Worm (Caenorhabditis elegans) whole organism, L1 larva: ENCODE measurements around the gene crm-1.

Source experiments
- alr-1 ChIP-seq: fragments of 200-800 bp; sonication (Bioruptor generic); optimal IDR thresholded peaks from 2 replicates; lab custom pipeline; 2018; ENCODE audit warnings: borderline replicate concordance, mild to moderate bottlenecking, missing genetic modification characterization, missing compliant biosample characterization
- aly-2 ChIP-seq: fragments of 150-350 bp; optimal IDR thresholded peaks from 2 replicates; lab custom pipeline; 2014; ENCODE audit warnings: missing biosample characterization, missing genetic modification characterization
- ama-1 ChIP-seq: fragments of 150-350 bp; optimal IDR thresholded peaks from 2 replicates; lab custom pipeline; 2014
- ceh-82 ChIP-seq, 3 experiments: fragments of 150-350 bp in 1 of 3; sonication (generic microtip) in 2 of 3; optimal IDR thresholded peaks; 2 replicates each; lab custom pipeline; 2014 to 2017; ENCODE audit warnings: missing biosample characterization in 3 of 3, missing genetic modification characterization in 3 of 3
- ceh-90 ChIP-seq: sonication (generic microtip); optimal IDR thresholded peaks from 2 replicates; lab custom pipeline; 2016; ENCODE audit warnings: missing genetic modification characterization, missing compliant biosample characterization
- dpl-1 ChIP-seq, 3 experiments: fragments of 150-350 bp in 2 of 3; sonication (generic microtip) in 1 of 3; optimal IDR thresholded peaks; 2 replicates each; lab custom pipeline; 2014 to 2017; ENCODE audit warnings: missing biosample characterization in 3 of 3, missing genetic modification characterization in 3 of 3, missing genetic modification reagents in 3 of 3
- dsc-1 ChIP-seq: sonication (generic microtip); optimal IDR thresholded peaks from 2 replicates; lab custom pipeline; 2016; ENCODE audit warnings: mild to moderate bottlenecking, missing genetic modification characterization, missing compliant biosample characterization
- efl-1 ChIP-seq, 4 experiments: fragments of 150-350 bp; optimal IDR thresholded peaks in 3 of 4; peaks in 1 of 4; 1 replicate in 1 of 4; 2 replicates in 3 of 4; lab custom pipeline; 2014; ENCODE audit warnings: missing biosample characterization in 2 of 4, missing genetic modification characterization in 2 of 4, missing genetic modification reagents in 2 of 4
- efl-3 ChIP-seq: fragments of 200-800 bp; sonication (Bioruptor generic); optimal IDR thresholded peaks from 2 replicates; lab custom pipeline; 2018; ENCODE audit warnings: mild to moderate bottlenecking, missing genetic modification characterization, missing compliant biosample characterization
- egl-13 ChIP-seq: sonication (generic microtip); optimal IDR thresholded peaks from 2 replicates; lab custom pipeline; 2016; ENCODE audit warnings: missing genotype, missing genetic modification reagents, missing genetic modification characterization, missing compliant biosample characterization
- egl-27 ChIP-seq, 2 experiments: fragments of 150-350 bp in 1 of 2; sonication (generic microtip); optimal IDR thresholded peaks; 3 replicates each; lab custom pipeline; 2017 to 2018; ENCODE audit warnings: missing biosample characterization in 2 of 2, missing genetic modification characterization in 2 of 2, missing genetic modification reagents in 2 of 2
- ets-5 ChIP-seq: fragments of 200-800 bp; sonication (Bioruptor generic); IDR thresholded peaks from 2 replicates; pipeline ENCODE4 v1.3.6; 2022; ENCODE audit warnings: missing genetic modification characterization, missing compliant biosample characterization
- fkh-10 ChIP-seq: sonication (generic microtip); optimal IDR thresholded peaks from 2 replicates; lab custom pipeline; 2017; ENCODE audit warnings: missing biosample characterization, missing genetic modification reagents, missing genetic modification characterization
- fkh-4 ChIP-seq: sonication (generic microtip); optimal IDR thresholded peaks from 2 replicates; lab custom pipeline; 2016; ENCODE audit warnings: missing compliant biosample characterization, missing genetic modification characterization, borderline replicate concordance
- fkh-8 ChIP-seq: sonication (generic microtip); optimal IDR thresholded peaks from 2 replicates; lab custom pipeline; 2016; ENCODE audit warnings: mild to moderate bottlenecking, missing genetic modification characterization, missing compliant biosample characterization
- isw-1 ChIP-seq: fragments of 200-800 bp; sonication (Bioruptor generic); IDR thresholded peaks from 2 replicates; pipeline ENCODE4 v1.3.6; 2022; ENCODE audit warnings: missing genetic modification characterization, missing compliant biosample characterization
- lin-13 ChIP-seq: fragments of 150-350 bp; optimal IDR thresholded peaks from 2 replicates; lab custom pipeline; 2014; ENCODE audit warnings: missing biosample characterization, missing genetic modification reagents, missing genetic modification characterization
- lin-14 ChIP-seq: fragments of 200-800 bp; sonication (Bioruptor generic); optimal IDR thresholded peaks from 2 replicates; lab custom pipeline; 2018; ENCODE audit warnings: mild to moderate bottlenecking, missing genetic modification characterization, moderate library complexity, missing compliant biosample characterization
- lin-15B ChIP-seq: fragments of 150-350 bp; sonication (generic microtip); optimal IDR thresholded peaks from 3 replicates; lab custom pipeline; 2014; ENCODE audit warnings: missing biosample characterization, missing genetic modification characterization
- lir-3 ChIP-seq: sonication (generic microtip); optimal IDR thresholded peaks from 2 replicates; lab custom pipeline; 2016; ENCODE audit warnings: mild to moderate bottlenecking, missing genetic modification characterization, moderate library complexity, missing compliant biosample characterization; ENCODE audit not compliant: poor library complexity
- lsy-2 ChIP-seq, 2 experiments: fragments of 150-350 bp; optimal IDR thresholded peaks; 2 replicates each; lab custom pipeline; 2014; ENCODE audit warnings: missing biosample characterization in 2 of 2, missing genetic modification characterization in 2 of 2
- mab-9 ChIP-seq: fragments of 200-800 bp; sonication (Bioruptor generic); IDR thresholded peaks from 2 replicates; pipeline ENCODE4 v1.3.6; 2022; ENCODE audit warnings: missing genetic modification reagents, missing genetic modification characterization, missing compliant biosample characterization
- mdl-1 ChIP-seq, 2 experiments: fragments of 150-350 bp; optimal IDR thresholded peaks; 2 replicates each; lab custom pipeline; 2014 to 2017; ENCODE audit warnings: missing biosample characterization in 2 of 2, missing genetic modification characterization in 2 of 2, inconsistent platforms in 1 of 2
- mep-1 ChIP-seq: fragments of 150-350 bp; optimal IDR thresholded peaks from 2 replicates; lab custom pipeline; 2014; ENCODE audit warnings: missing biosample characterization, missing genetic modification characterization
- nhr-11 ChIP-seq: fragments of 150-350 bp; optimal IDR thresholded peaks from 2 replicates; lab custom pipeline; 2014; ENCODE audit warnings: missing biosample characterization, missing genetic modification characterization
- nhr-12 ChIP-seq: sonication (generic microtip); optimal IDR thresholded peaks from 2 replicates; lab custom pipeline; 2017; ENCODE audit warnings: missing biosample characterization, missing genetic modification characterization
- nhr-19 ChIP-seq: fragments of 200-800 bp; sonication (Bioruptor generic); conservative IDR thresholded peaks from 2 replicates; pipeline ENCODE4 v1.3.6; 2022; ENCODE audit warnings: missing genetic modification characterization, missing compliant biosample characterization
- nhr-237 ChIP-seq: fragments of 150-350 bp; optimal IDR thresholded peaks from 2 replicates; lab custom pipeline; 2014; ENCODE audit warnings: missing biosample characterization, missing genetic modification characterization
- nhr-77 ChIP-seq: fragments of 150-350 bp; optimal IDR thresholded peaks from 2 replicates; lab custom pipeline; 2014; ENCODE audit warnings: missing biosample characterization, missing genetic modification characterization
- nhr-90 ChIP-seq: sonication (generic microtip); optimal IDR thresholded peaks from 2 replicates; lab custom pipeline; 2016; ENCODE audit warnings: mild to moderate bottlenecking, missing genetic modification characterization, missing compliant biosample characterization; ENCODE audit not compliant: poor library complexity
- sox-4 ChIP-seq: sonication (generic microtip); optimal IDR thresholded peaks from 2 replicates; lab custom pipeline; 2016; ENCODE audit warnings: missing genetic modification characterization, missing compliant biosample characterization
- sup-37 ChIP-seq: fragments of 200-800 bp; sonication (Bioruptor generic); optimal IDR thresholded peaks from 2 replicates; lab custom pipeline; 2018; ENCODE audit warnings: mild to moderate bottlenecking, missing genetic modification characterization, missing compliant biosample characterization
- swsn-7 ChIP-seq: sonication (generic microtip); optimal IDR thresholded peaks from 2 replicates; lab custom pipeline; 2016; ENCODE audit warnings: missing genetic modification characterization, missing compliant biosample characterization
- tlp-1 ChIP-seq: fragments of 150-350 bp; optimal IDR thresholded peaks from 2 replicates; lab custom pipeline; 2014; ENCODE audit warnings: missing biosample characterization, missing genetic modification characterization
- unc-130 ChIP-seq: fragments of 150-350 bp; optimal IDR thresholded peaks from 2 replicates; lab custom pipeline; 2017; ENCODE audit warnings: missing biosample characterization, missing genetic modification characterization, inconsistent platforms
- vab-15 ChIP-seq: sonication (generic microtip); optimal IDR thresholded peaks from 2 replicates; lab custom pipeline; 2017; ENCODE audit warnings: missing genotype, mild to moderate bottlenecking, missing genetic modification characterization, missing compliant biosample characterization
- xbp-1 ChIP-seq: sonication (generic microtip); optimal IDR thresholded peaks from 2 replicates; lab custom pipeline; 2016; ENCODE audit warnings: missing genetic modification characterization, missing compliant biosample characterization
- zag-1 ChIP-seq: fragments of 150-350 bp; optimal IDR thresholded peaks from 2 replicates; lab custom pipeline; 2014; ENCODE audit warnings: missing biosample characterization, missing genetic modification characterization
- zip-4 ChIP-seq: fragments of 200-800 bp; sonication (Bioruptor generic); optimal IDR thresholded peaks from 2 replicates; lab custom pipeline; 2018; ENCODE audit warnings: mild to moderate bottlenecking, missing genetic modification characterization, moderate library complexity, missing compliant biosample characterization
- ztf-11 ChIP-seq, 2 experiments: sonication (generic microtip); optimal IDR thresholded peaks; 2 replicates each; lab custom pipeline; 2016 to 2017; ENCODE audit warnings: missing genetic modification characterization in 2 of 2, missing biosample characterization in 1 of 2, missing compliant biosample characterization in 1 of 2

crm-1 gene

DNA sequence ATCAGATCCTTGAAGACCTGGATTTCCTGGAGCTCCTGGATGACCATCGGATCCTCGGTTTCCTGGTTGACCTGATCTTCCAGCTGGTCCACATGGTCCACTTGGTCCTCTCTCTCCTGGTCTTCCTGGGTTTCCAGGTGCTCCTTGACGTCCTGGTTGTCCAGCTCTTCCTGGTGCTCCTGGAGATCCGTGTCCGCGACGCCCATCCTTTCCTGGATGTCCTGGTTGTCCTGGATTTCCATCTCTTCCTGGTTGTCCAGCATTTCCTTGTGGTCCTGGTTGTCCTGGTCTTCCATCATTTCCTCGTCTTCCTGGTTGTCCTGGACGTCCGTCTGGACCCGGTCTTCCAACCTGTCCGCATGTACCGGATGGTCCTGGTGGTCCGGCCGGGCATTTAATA, 40.1 kb downstream of the crm-1 start:
- no peak for TF ChIP-seq efl-1 (optimal IDR thresholded peaks at IDR 0.05; lab: Kevin White, UChicago)
- TF ChIP-seq efl-1 (GFP tag; optimal IDR thresholded peaks at IDR 0.05 in 1 of 2; lab: Kevin White, UChicago) = peak in 1 of 2 experiments; percentile 68
- TF ChIP-seq swsn-7 = no peak

DNA sequence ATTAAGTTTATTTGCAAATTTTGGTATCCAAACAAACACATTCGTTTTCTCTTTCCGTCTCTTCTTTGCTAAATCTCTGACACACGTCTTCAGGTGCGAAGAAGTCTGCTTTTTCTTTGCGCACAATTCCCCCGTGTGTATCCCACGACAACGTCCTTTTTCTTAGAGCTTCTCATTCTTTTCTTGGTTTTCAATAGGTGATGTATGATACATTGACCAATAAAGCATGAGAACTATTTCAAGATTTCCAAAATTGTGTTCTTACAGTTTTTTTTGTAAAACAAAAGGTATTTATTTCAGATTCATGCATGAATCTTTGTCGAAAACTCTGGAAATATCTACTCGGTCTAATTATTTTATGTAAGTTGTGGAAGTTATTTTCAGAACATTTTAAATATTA, 42.2 kb downstream of the crm-1 start, which contains the start of gene B0024.15:
B0024.15 (plus strand) TSS at position 301 of the 400 bp plus-strand sequence.
- peak; percentile 35 for TF ChIP-seq fkh-8 (tag; lab: Kevin White, UChicago)
- TF ChIP-seq alr-1 (tag; lab: Kevin White, UChicago) = no peak
- no peak for TF ChIP-seq dpl-1 (GFP tag; optimal IDR thresholded peaks at IDR 0.05; lab: Kevin White, UChicago)

DNA sequence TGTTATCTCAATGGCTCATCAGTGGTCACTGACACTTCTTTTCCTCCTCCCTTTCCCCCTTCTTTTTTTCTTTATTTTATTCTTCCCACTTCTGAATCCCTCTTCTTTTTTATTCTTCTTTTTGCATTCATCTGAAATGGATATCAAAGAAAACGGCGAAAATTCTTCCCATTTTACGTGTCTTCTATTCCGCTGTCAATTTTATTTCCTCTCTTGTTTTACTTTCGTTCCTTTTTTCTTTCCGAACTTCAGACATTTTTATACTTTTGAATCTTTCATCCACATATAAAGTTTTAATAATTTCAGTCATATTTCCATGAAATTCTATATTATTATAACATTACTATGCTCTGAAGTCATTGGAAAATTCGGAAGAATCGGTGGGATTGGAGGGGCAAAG, 44.7 kb downstream of the crm-1 start, which contains the start of gene B0024.3:
B0024.3 (plus strand) TSS at position 301 of the 400 bp plus-strand sequence.
- TF ChIP-seq lsy-2 (tag; optimal IDR thresholded peaks at IDR 0.05; lab: Kevin White, UChicago) (peak in 1 of 2 experiments; percentile 8), fkh-8 (tag; lab: Kevin White, UChicago) (no peak), lin-14 (GFP tag; lab: Kevin White, UChicago) (peak; percentile 34)

DNA sequence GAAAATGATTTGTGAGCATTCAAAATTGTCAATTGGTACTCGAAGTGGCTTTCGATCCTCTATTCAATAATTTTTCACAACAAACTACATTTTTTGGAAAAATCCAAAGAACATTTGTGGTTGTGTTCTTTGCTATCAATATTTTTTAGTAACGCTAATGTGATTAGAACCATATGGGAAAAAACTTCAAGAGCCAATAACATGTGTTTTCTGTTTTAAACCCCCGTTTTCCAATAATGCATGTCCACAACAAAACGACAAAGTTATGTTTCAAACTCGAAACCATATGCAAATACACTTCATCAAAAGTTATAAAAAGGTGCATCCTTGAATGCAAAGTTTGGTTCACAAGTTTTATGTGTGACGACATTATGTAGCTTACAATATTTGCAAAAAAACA, 46.1 kb downstream of the crm-1 start:
- TF ChIP-seq efl-3 (GFP tag; lab: Kevin White, UChicago) (no peak), unc-130 (no peak), aly-2 (tag; lab: Kevin White, UChicago) (no peak), ets-5 (GFP tag; lab: Robert Waterston, UW) (no peak), lir-3 (no peak), ama-1 (lab: Kevin White, UChicago) (no peak), vab-15 (tag; lab: Kevin White, UChicago) (no peak), nhr-19 (no peak), dsc-1 (peak; percentile 97), isw-1 (GFP tag; lab: Robert Waterston, UW) (no peak), fkh-4 (tag; lab: Kevin White, UChicago) (peak; percentile 92), nhr-90 (tag; lab: Kevin White, UChicago) (no peak), fkh-8 (tag; lab: Kevin White, UChicago) (no peak), fkh-10 (no peak), egl-27 (tag; optimal IDR thresholded peaks at IDR 0.05; lab: Kevin White, UChicago) (no peak), egl-13 (tag; lab: Kevin White, UChicago) (no peak), nhr-77 (no peak), mep-1 (tag; lab: Kevin White, UChicago) (no peak), ceh-82 (tag; optimal IDR thresholded peaks at IDR 0.05; lab: Kevin White, UChicago) (no peak), sox-4 (tag; lab: Kevin White, UChicago) (no peak), ceh-90 (tag; lab: Kevin White, UChicago) (no peak), zip-4 (GFP tag; lab: Kevin White, UChicago) (no peak), zag-1 (no peak), xbp-1 (tag; lab: Kevin White, UChicago) (no peak), mab-9 (GFP tag; lab: Robert Waterston, UW) (no peak), nhr-237 (tag; lab: Kevin White, UChicago) (no peak), efl-1 (optimal IDR thresholded peaks at IDR 0.05; lab: Kevin White, UChicago) (no peak), efl-1 (GFP tag; optimal IDR thresholded peaks at IDR 0.05 in 1 of 2; lab: Kevin White, UChicago) (peak in 1 of 2 experiments; percentile 44)

DNA sequence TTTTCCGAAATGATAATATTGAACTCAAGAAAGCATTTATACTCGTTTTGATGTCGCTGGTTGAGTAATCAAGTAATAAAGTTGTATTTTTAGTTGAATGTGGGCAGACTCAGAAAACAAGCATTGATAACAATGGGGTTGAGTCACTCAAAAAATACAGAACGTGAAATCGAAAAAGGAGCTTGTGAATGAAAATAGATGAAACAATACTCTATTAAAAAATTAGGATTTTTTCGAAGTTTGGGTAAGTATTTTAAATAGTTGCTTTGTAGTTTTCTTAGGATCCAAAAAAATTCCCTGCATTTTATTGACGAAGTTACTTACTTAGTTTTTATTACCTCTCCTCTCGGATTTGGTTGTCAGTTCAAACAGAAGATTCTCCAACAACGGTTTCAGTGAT, 48.5 kb downstream of the crm-1 start, which contains the start of gene lys-3:
lys-3 (minus strand) TSS at position 101 of the 400 bp plus-strand sequence.
- TF ChIP-seq alr-1 (tag; lab: Kevin White, UChicago) = no peak
- no peak for TF ChIP-seq nhr-11 (tag; lab: Kevin White, UChicago)
- no peak for TF ChIP-seq lin-15B (tag; lab: Kevin White, UChicago)
- TF ChIP-seq nhr-12 = no peak
- TF ChIP-seq nhr-77 = no peak
- TF ChIP-seq mdl-1 (tag; optimal IDR thresholded peaks at IDR 0.05; lab: Kevin White, UChicago) = no peak
- no peak for TF ChIP-seq tlp-1 (tag; lab: Kevin White, UChicago)
- TF ChIP-seq sup-37 = no peak
- no peak for TF ChIP-seq unc-130
- TF ChIP-seq lin-13 = no peak
- no peak for TF ChIP-seq ztf-11 (tag; optimal IDR thresholded peaks at IDR 0.05; lab: Kevin White, UChicago)
- no peak for TF ChIP-seq dpl-1 (GFP tag; optimal IDR thresholded peaks at IDR 0.05; lab: Kevin White, UChicago)
- no peak for TF ChIP-seq lir-3
